Fruit fly (Drosophila melanogaster) whole organism, prepupa: ENCODE results near the gene Cyp318a1.

ENCODE experiments used
- CG6854 ChIP-seq: fragments of 200-800 bp; sonication (Bioruptor generic); optimal IDR thresholded peaks from 2 replicates; lab custom pipeline; 2017; ENCODE audit warnings: missing biosample characterization, mild to moderate bottlenecking, missing genetic modification characterization
- CG8632 ChIP-seq: fragments of 200-800 bp; sonication (Bioruptor generic); optimal IDR thresholded peaks from 3 replicates; lab custom pipeline; 2016; ENCODE audit warnings: missing biosample characterization, missing genetic modification characterization
- Eip93F ChIP-seq: fragments of 200-800 bp; sonication (Bioruptor generic); optimal IDR thresholded peaks from 2 replicates; lab custom pipeline; 2016; ENCODE audit warnings: missing biosample characterization, mild to moderate bottlenecking, missing genetic modification characterization
- Lpt ChIP-seq: fragments of 200-800 bp; sonication (Bioruptor generic); optimal IDR thresholded peaks from 3 replicates; lab custom pipeline; 2016; ENCODE audit warnings: missing biosample characterization, missing genetic modification characterization

dm6 chrX:12018440-12019101 lies 13.9 kb upstream of the Cyp318a1 start, which contains the start of gene Lsm12a:
- TF ChIP-seq CG8632 = no peak
- no peak for TF ChIP-seq CG6854 (GFP tag; lab: Kevin White, UChicago)
- no peak for TF ChIP-seq Eip93F (GFP tag; lab: Kevin White, UChicago)
- no peak for TF ChIP-seq Lpt (GFP tag; lab: Kevin White, UChicago)
